Fruit fly (Drosophila melanogaster) whole organism, embryonic: ENCODE results near the gene Ubc4.
A peak's percentile ranks its signal among the peaks of the same experiment; 100 is the strongest.

Experiments
- ATbp ChIP-seq: fragments of 200-800 bp; sonication (Bioruptor generic); optimal IDR thresholded peaks from 2 replicates; lab custom pipeline; 2017; ENCODE audit warnings: missing biosample characterization, mild to moderate bottlenecking, missing genetic modification characterization, missing genetic modification reagents
- Blimp-1 ChIP-seq: fragments of 200-800 bp; sonication (Bioruptor generic); optimal IDR thresholded peaks from 3 replicates; lab custom pipeline; 2018; ENCODE audit warnings: missing biosample characterization, missing genetic modification characterization, mild to moderate bottlenecking, moderate library complexity, missing genetic modification reagents
- CG10267 ChIP-seq: fragments of 200-800 bp; sonication (Bioruptor generic); optimal IDR thresholded peaks from 2 replicates; lab custom pipeline; 2018; ENCODE audit warnings: missing biosample characterization, mild to moderate bottlenecking, missing genetic modification characterization, moderate library complexity
- CG10321 ChIP-seq: fragments of 200-800 bp; sonication (Bioruptor generic); IDR thresholded peaks from 2 replicates; pipeline ENCODE4 v1.3.6; 2022; ENCODE audit warnings: missing biosample characterization, missing genetic modification characterization
- CG11695 ChIP-seq: fragments of 200-800 bp; sonication (Bioruptor generic); IDR thresholded peaks from 3 replicates; pipeline ENCODE4 v1.3.6; 2022; ENCODE audit warnings: missing biosample characterization, missing genetic modification characterization
- CG11696 ChIP-seq: fragments of 200-800 bp; sonication (Bioruptor generic); IDR thresholded peaks from 2 replicates; pipeline ENCODE4 v1.3.6; 2022; ENCODE audit warnings: missing biosample characterization, missing genetic modification characterization
- CG12391 ChIP-seq: fragments of 200-800 bp; sonication (Bioruptor generic); optimal IDR thresholded peaks from 3 replicates; lab custom pipeline; 2018; ENCODE audit warnings: missing biosample characterization, mild to moderate bottlenecking, missing genetic modification characterization, moderate library complexity
- CG13894 ChIP-seq: fragments of 200-800 bp; sonication (Bioruptor generic); optimal IDR thresholded peaks from 3 replicates; lab custom pipeline; 2018; ENCODE audit warnings: missing biosample characterization, mild to moderate bottlenecking, missing genetic modification characterization, moderate library complexity
- CG14441 ChIP-seq: fragments of 200-800 bp; sonication (Bioruptor generic); IDR thresholded peaks from 2 replicates; pipeline ENCODE4 v1.3.6; 2022; ENCODE audit warnings: missing biosample characterization, missing genetic modification characterization
- CG1529 ChIP-seq: fragments of 200-800 bp; sonication (Bioruptor generic); optimal IDR thresholded peaks from 3 replicates; lab custom pipeline; 2018; ENCODE audit warnings: missing biosample characterization, missing genetic modification characterization
- CG30020 ChIP-seq: fragments of 200-800 bp; optimal IDR thresholded peaks from 2 replicates; lab custom pipeline; 2019; ENCODE audit warnings: missing biosample characterization, mild to moderate bottlenecking, missing genetic modification characterization, moderate library complexity
- CG32532 ChIP-seq: fragments of 200-800 bp; sonication (Bioruptor generic); IDR thresholded peaks from 2 replicates; pipeline ENCODE4 v1.3.6; 2022; ENCODE audit warnings: missing biosample characterization, missing genetic modification characterization
- CG32767 ChIP-seq: fragments of 200-800 bp; sonication (Bioruptor generic); IDR thresholded peaks from 2 replicates; pipeline ENCODE4 v1.3.6; 2022; ENCODE audit warnings: missing biosample characterization, missing genetic modification characterization
- CG4360 ChIP-seq: fragments of 200-800 bp; sonication (Bioruptor generic); IDR thresholded peaks from 2 replicates; pipeline ENCODE4 v1.3.6; 2022; ENCODE audit warnings: missing biosample characterization, missing genetic modification characterization
- CG6683 ChIP-seq: fragments of 200-800 bp; sonication (Bioruptor generic); optimal IDR thresholded peaks from 2 replicates; lab custom pipeline; 2017; ENCODE audit warnings: missing biosample characterization, mild to moderate bottlenecking, missing genetic modification characterization, missing genetic modification reagents
- CG6765 ChIP-seq: fragments of 200-800 bp; sonication (Bioruptor generic); optimal IDR thresholded peaks from 3 replicates; lab custom pipeline; 2017; ENCODE audit warnings: missing biosample characterization, mild to moderate bottlenecking, missing genetic modification characterization
- CG9215 ChIP-seq: fragments of 200-800 bp; sonication (Bioruptor generic); IDR thresholded peaks from 2 replicates; pipeline ENCODE4 v1.3.6; 2022; ENCODE audit warnings: missing biosample characterization, missing genetic modification characterization
- Chrac-16 ChIP-seq: fragments of 200-800 bp; sonication (Bioruptor generic); optimal IDR thresholded peaks from 3 replicates; lab custom pipeline; 2016; ENCODE audit warnings: missing biosample characterization, missing genetic modification characterization
- Deaf1 ChIP-seq: fragments of 200-800 bp; optimal IDR thresholded peaks from 3 replicates; lab custom pipeline; 2019; ENCODE audit warnings: missing biosample characterization, mild to moderate bottlenecking, missing genetic modification characterization, moderate library complexity
- E2f1 ChIP-seq: fragments of 200-800 bp; sonication (Bioruptor generic); IDR thresholded peaks from 2 replicates; pipeline ENCODE4 v1.3.6; 2022; ENCODE audit warnings: missing biosample characterization, missing genetic modification characterization
- E2f2 ChIP-seq: fragments of 200-800 bp; sonication (Bioruptor generic); IDR thresholded peaks from 2 replicates; pipeline ENCODE4 v1.3.6; 2022; ENCODE audit warnings: missing biosample characterization, missing genetic modification characterization
- Ets65A ChIP-seq: fragments of 200-800 bp; sonication (Bioruptor generic); peaks from one replicate; lab custom pipeline; 2016; ENCODE audit warnings: missing biosample characterization, missing genetic modification characterization
- HmgD ChIP-seq: fragments of 200-800 bp; sonication (Bioruptor generic); optimal IDR thresholded peaks from 3 replicates; lab custom pipeline; 2016; ENCODE audit warnings: missing biosample characterization, missing genetic modification characterization
- Hmr ChIP-seq: fragments of 200-800 bp; sonication (Bioruptor generic); optimal IDR thresholded peaks from 3 replicates; lab custom pipeline; 2017; ENCODE audit warnings: mild to moderate bottlenecking, missing biosample characterization, missing genetic modification reagents, missing genetic modification characterization
- Hr39 ChIP-seq: fragments of >200 bp; optimal IDR thresholded peaks from 2 replicates; lab custom pipeline; 2017
- Hr51 ChIP-seq, 2 experiments: fragments of 200-800 bp; sonication (Bioruptor generic); optimal IDR thresholded peaks; 2 replicates in 1 of 2; 3 replicates in 1 of 2; lab custom pipeline; 2016 to 2018; ENCODE audit warnings: missing biosample characterization in 2 of 2, missing genetic modification characterization in 2 of 2, mild to moderate bottlenecking in 1 of 2, moderate library complexity in 1 of 2
- Nf-YA ChIP-seq: fragments of 200-800 bp; sonication (Bioruptor generic); IDR thresholded peaks from 2 replicates; pipeline ENCODE4 v1.3.6; 2022; ENCODE audit warnings: missing biosample characterization, missing genetic modification characterization
- PHDP ChIP-seq: fragments of 200-800 bp; sonication (Bioruptor generic); optimal IDR thresholded peaks from 3 replicates; lab custom pipeline; 2018; ENCODE audit warnings: missing biosample characterization, mild to moderate bottlenecking, missing genetic modification characterization, moderate library complexity
- Ptx1 ChIP-seq: fragments of 200-800 bp; sonication (Bioruptor generic); IDR thresholded peaks from 2 replicates; pipeline ENCODE4 v1.3.6; 2022; ENCODE audit warnings: missing biosample characterization, missing genetic modification characterization
- Sox102F ChIP-seq: fragments of 200-800 bp; sonication (Bioruptor generic); optimal IDR thresholded peaks from 2 replicates; lab custom pipeline; 2018; ENCODE audit warnings: missing biosample characterization, mild to moderate bottlenecking, missing genetic modification characterization, moderate library complexity
- Sry-β ChIP-seq: fragments of 200-800 bp; sonication (Bioruptor generic); optimal IDR thresholded peaks from 2 replicates; lab custom pipeline; 2018; ENCODE audit warnings: missing biosample characterization, mild to moderate bottlenecking, missing genetic modification characterization, moderate library complexity
- Stat92E ChIP-seq, 3 experiments: fragments of >200 bp in 2 of 3; fragments of 200-800 bp in 1 of 3; sonication (Bioruptor generic) in 1 of 3; optimal IDR thresholded peaks; 2 replicates each; lab custom pipeline; 2017 to 2019; ENCODE audit warnings: missing biosample characterization in 3 of 3, missing genetic modification characterization in 3 of 3, mild to moderate bottlenecking in 1 of 3, moderate library complexity in 1 of 3
- Taf1 ChIP-seq: fragments of 200-800 bp; sonication (Bioruptor generic); IDR thresholded peaks from 2 replicates; pipeline ENCODE4 v1.3.6; 2022; ENCODE audit warnings: missing biosample characterization, missing genetic modification characterization
- Vsx1 ChIP-seq: fragments of 200-800 bp; sonication (Bioruptor generic); optimal IDR thresholded peaks from 2 replicates; lab custom pipeline; 2017; ENCODE audit warnings: missing biosample characterization, mild to moderate bottlenecking, missing genetic modification characterization, missing genetic modification reagents
- ash1 ChIP-seq: fragments of 200-800 bp; sonication (Bioruptor generic); optimal IDR thresholded peaks from 2 replicates; lab custom pipeline; 2018; ENCODE audit warnings: missing biosample characterization, mild to moderate bottlenecking, missing genetic modification characterization
- cg ChIP-seq: fragments of 200-800 bp; sonication (Bioruptor generic); optimal IDR thresholded peaks from 3 replicates; lab custom pipeline; 2019; ENCODE audit warnings: missing biosample characterization, mild to moderate bottlenecking, missing genetic modification characterization, moderate library complexity
- dysf ChIP-seq: fragments of 200-800 bp; sonication (Bioruptor generic); IDR thresholded peaks from 3 replicates; pipeline ENCODE4 v1.3.6; 2022; ENCODE audit warnings: missing biosample characterization, missing genetic modification characterization
- eve ChIP-seq, 2 experiments: fragments of >200 bp; optimal IDR thresholded peaks; 2 replicates each; lab custom pipeline; 2017; ENCODE audit warnings: missing biosample characterization in 2 of 2, missing genetic modification characterization in 2 of 2
- hkb ChIP-seq, 2 experiments: fragments of 200-800 bp in 1 of 2; fragments of >200 bp in 1 of 2; sonication (Bioruptor generic) in 1 of 2; IDR thresholded peaks in 1 of 2; optimal IDR thresholded peaks in 1 of 2; 2 replicates each; pipeline versions ENCODE4 v1.3.6 to Lab custom; 2017 to 2022; ENCODE audit warnings: missing biosample characterization in 1 of 2, missing genetic modification characterization in 1 of 2
- mld ChIP-seq: fragments of 200-800 bp; sonication (Bioruptor generic); IDR thresholded peaks from 3 replicates; pipeline ENCODE4 v1.3.6; 2022; ENCODE audit warnings: missing biosample characterization, missing genetic modification characterization; ENCODE audit not compliant: partially characterized antibody
- nmo ChIP-seq: fragments of 200-800 bp; sonication (Bioruptor generic); optimal IDR thresholded peaks from 2 replicates; lab custom pipeline; 2018; ENCODE audit warnings: missing biosample characterization, mild to moderate bottlenecking, missing genetic modification characterization, moderate library complexity
- peb ChIP-seq: fragments of 200-800 bp; sonication (Bioruptor generic); IDR thresholded peaks from 2 replicates; pipeline ENCODE4 v1.3.6; 2022; ENCODE audit warnings: missing biosample characterization, missing genetic modification characterization
- prd ChIP-seq, 3 experiments: fragments of >200 bp in 2 of 3; fragments of 200-800 bp in 1 of 3; sonication (Bioruptor generic) in 1 of 3; optimal IDR thresholded peaks in 2 of 3; IDR thresholded peaks in 1 of 3; 2 replicates in 2 of 3; 3 replicates in 1 of 3; pipeline versions ENCODE4 v1.3.6 to Lab custom; 2017 to 2022; ENCODE audit warnings: missing biosample characterization in 1 of 3, missing genetic modification characterization in 1 of 3
- sens ChIP-seq: fragments of 200-800 bp; sonication (Bioruptor generic); peaks from one replicate; lab custom pipeline; 2016; ENCODE audit warnings: missing biosample characterization, missing genetic modification characterization
- sim ChIP-seq: fragments of 200-800 bp; sonication (Bioruptor generic); IDR thresholded peaks from 2 replicates; pipeline ENCODE4 v1.3.6; 2022; ENCODE audit warnings: missing biosample characterization, missing genetic modification characterization
- stc ChIP-seq: fragments of 200-800 bp; sonication (Bioruptor generic); IDR thresholded peaks from 2 replicates; pipeline ENCODE4 v1.3.6; 2022; ENCODE audit warnings: missing biosample characterization, missing genetic modification characterization

The Ubc4 gene

DNA sequence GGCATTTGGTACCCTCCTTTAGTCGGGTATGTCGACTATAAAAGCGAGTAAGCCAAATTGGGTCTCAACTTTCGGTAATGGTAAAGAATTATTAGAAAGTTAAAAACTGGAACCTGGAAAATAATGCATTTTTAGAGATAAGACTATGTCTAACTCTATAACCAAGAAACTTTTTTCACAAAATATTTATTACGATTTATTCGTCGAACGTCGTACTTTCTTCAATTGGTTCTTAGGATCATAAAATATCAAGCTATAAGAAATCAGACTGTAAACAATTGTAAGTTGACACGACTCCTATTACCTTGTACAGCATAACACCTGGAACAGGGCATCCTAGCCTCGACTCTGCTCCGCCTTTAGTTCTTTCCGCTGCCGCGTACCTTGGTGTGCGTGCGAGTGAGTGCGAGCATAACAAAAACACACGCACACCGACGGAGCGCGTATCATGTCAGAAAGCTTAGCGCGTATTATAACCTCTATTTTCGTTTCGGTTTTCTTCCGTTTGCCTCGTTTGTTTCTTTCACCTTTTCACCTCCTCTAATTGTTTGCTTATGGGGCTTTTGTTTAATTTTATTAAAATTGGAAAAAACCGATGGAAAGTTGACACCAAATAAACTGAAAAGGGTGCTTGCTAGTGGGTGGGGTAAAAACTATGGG is 5.1 kb upstream of the Ubc4 start (continued):
- peak; percentile 71 for TF ChIP-seq Nf-YA (GFP tag; lab: Robert Waterston, UW)
- peak; percentile 95 to 97 for TF ChIP-seq Hr51 (GFP tag; optimal IDR thresholded peaks at IDR 0.05; lab: Kevin White, UChicago)
- TF ChIP-seq E2f2: peak; percentile 62
- peak; percentile 58 for TF ChIP-seq Sry-β (GFP tag; lab: Kevin White, UChicago)
- peak; percentile 92 for TF ChIP-seq ATbp (GFP tag; lab: Kevin White, UChicago)
- TF ChIP-seq nmo (GFP tag; lab: Kevin White, UChicago): peak; percentile 99
- TF ChIP-seq stc (GFP tag; lab: Robert Waterston, UW): peak; percentile 88
- peak; percentile 100 for TF ChIP-seq Ets65A (GFP tag; lab: Kevin White, UChicago)
- TF ChIP-seq CG11696 (GFP tag; lab: Robert Waterston, UW): no peak
- peak; percentile 68 for TF ChIP-seq ash1 (GFP tag; lab: Kevin White, UChicago)
- TF ChIP-seq CG13894: peak; percentile 82
- peak; percentile 88 for TF ChIP-seq CG14441 (GFP tag; lab: Robert Waterston, UW)
- TF ChIP-seq CG6765 (GFP tag; lab: Kevin White, UChicago): peak; percentile 95
- TF ChIP-seq CG32767 (GFP tag; lab: Robert Waterston, UW): peak; percentile 90
- TF ChIP-seq mld: no peak
- peak; percentile 91 for TF ChIP-seq CG6683 (GFP tag; lab: Kevin White, UChicago)
- TF ChIP-seq dysf (GFP tag; lab: Robert Waterston, UW): peak; percentile 96
- peak; percentile 92 for TF ChIP-seq CG9215 (GFP tag; lab: Robert Waterston, UW)
- peak in 1 of 2 experiments; percentile 99 for TF ChIP-seq eve (GFP tag; optimal IDR thresholded peaks at IDR 0.05; lab: Kevin White, UChicago)
- peak; percentile 89 for TF ChIP-seq CG10267 (tag; lab: Kevin White, UChicago)
- TF ChIP-seq CG10321 (GFP tag; lab: Robert Waterston, UW): peak; percentile 64

DNA sequence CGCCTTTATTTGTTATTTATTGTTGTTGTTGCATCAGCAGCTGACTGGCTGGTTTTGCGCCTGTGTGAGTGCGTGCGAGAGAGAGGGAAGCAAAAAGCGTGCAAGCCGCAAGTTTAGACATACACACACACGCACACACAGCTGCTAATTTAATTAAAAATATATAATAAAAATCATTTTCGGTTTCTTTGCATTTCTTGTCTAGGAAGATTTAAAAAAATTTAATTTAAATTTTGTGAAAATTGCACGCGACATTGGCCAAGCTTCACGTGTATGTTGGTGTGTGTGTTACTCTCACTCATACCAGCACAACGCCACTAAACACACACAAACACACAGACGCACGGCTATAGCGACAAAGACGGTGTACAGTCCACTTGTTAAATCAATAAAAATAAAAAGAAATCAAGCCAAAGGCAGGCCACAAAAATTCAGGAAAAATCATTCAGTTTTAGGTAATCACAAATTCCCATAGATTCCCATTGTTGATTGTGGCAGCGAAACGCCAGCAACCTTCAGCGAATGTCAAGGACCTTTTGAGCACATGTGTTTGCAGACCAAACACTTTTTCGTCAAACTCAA is 4.5 kb upstream of the Ubc4 start:
- TF ChIP-seq sim (GFP tag; lab: Robert Waterston, UW): 0 out of 2 replicates have a peak, but pooled peaks have one; percentile 41
- TF ChIP-seq CG1529: no peak
- TF ChIP-seq Chrac-16 (GFP tag; lab: Kevin White, UChicago): no peak
- TF ChIP-seq HmgD (GFP tag; lab: Kevin White, UChicago): no peak
- peak in 1 of 2 experiments; percentile 30 for TF ChIP-seq eve (GFP tag; optimal IDR thresholded peaks at IDR 0.05; lab: Kevin White, UChicago)
- TF ChIP-seq Blimp-1 (GFP tag; lab: Kevin White, UChicago): peak; percentile 3
- 0 out of 2 replicates have a peak, but pooled peaks have one; percentile 35 for TF ChIP-seq Taf1 (GFP tag; lab: Robert Waterston, UW)
- TF ChIP-seq Hr39 (lab: Kevin White, UChicago): no peak
- 0 out of 2 replicates have a peak, but pooled peaks have one; percentile 19 for TF ChIP-seq CG14441 (GFP tag; lab: Robert Waterston, UW)
- no peak for TF ChIP-seq CG30020
- TF ChIP-seq hkb (optimal IDR thresholded peaks at IDR 0.05; lab: Kevin White, UChicago): no peak
- peak; percentile 58 for TF ChIP-seq hkb (GFP tag; IDR thresholded peaks at IDR 0.05; lab: Robert Waterston, UW)
- TF ChIP-seq cg (GFP tag; lab: Kevin White, UChicago): peak; percentile 76
- peak; percentile 27; the same call in 1 of the 2 replicates for TF ChIP-seq E2f1 (GFP tag; lab: Robert Waterston, UW)
- TF ChIP-seq sens (GFP tag; lab: Kevin White, UChicago): peak; percentile 71
- peak; percentile 4 for TF ChIP-seq PHDP (tag; lab: Kevin White, UChicago)
- TF ChIP-seq Vsx1 (GFP tag; lab: Kevin White, UChicago): peak; percentile 53
- 0 out of 2 replicates have a peak, but pooled peaks have one; percentile 26 for TF ChIP-seq peb (GFP tag; lab: Robert Waterston, UW)
- peak; percentile 19 for TF ChIP-seq Hmr (GFP tag; lab: Kevin White, UChicago)
- peak; percentile 48 for TF ChIP-seq Sox102F
- no peak for TF ChIP-seq Stat92E (GFP tag; optimal IDR thresholded peaks at IDR 0.05; lab: Kevin White, UChicago)
- TF ChIP-seq prd (optimal IDR thresholded peaks at IDR 0.05; lab: Kevin White, UChicago): no peak
- TF ChIP-seq prd (GFP tag; IDR thresholded peaks at IDR 0.05; lab: Robert Waterston, UW): peak; percentile 43; the same call in 2 of the 3 replicates
- TF ChIP-seq Deaf1 (tag; lab: Kevin White, UChicago): no peak
- no peak for TF ChIP-seq dysf (GFP tag; lab: Robert Waterston, UW)
- TF ChIP-seq CG11695 (GFP tag; lab: Robert Waterston, UW): peak; percentile 63; the same call in 2 of the 3 replicates
- peak; percentile 67 for TF ChIP-seq CG4360 (GFP tag; lab: Robert Waterston, UW)
- peak; percentile 60; the same call in 1 of the 2 replicates for TF ChIP-seq CG32532
- TF ChIP-seq CG12391: peak; percentile 31
- TF ChIP-seq CG11696 (GFP tag; lab: Robert Waterston, UW): 0 out of 2 replicates have a peak, but pooled peaks have one; percentile 26
- peak; percentile 44 for TF ChIP-seq Ptx1
